Worm (Caenorhabditis elegans) whole organism, L4 larva: Measurements from ENCODE around the gene fbxc-21.

Experiments used
- aha-1 ChIP-seq: fragments of 150-350 bp; peaks from one replicate; lab custom pipeline; 2014; ENCODE audit warnings: missing biosample characterization, missing genetic modification characterization
- ces-1 ChIP-seq: fragments of 150-350 bp; sonication (generic microtip); optimal IDR thresholded peaks from 4 replicates; lab custom pipeline; 2014; ENCODE audit warnings: missing biosample characterization, missing genetic modification reagents, missing genetic modification characterization
- fos-1 ChIP-seq: fragments of 150-350 bp; optimal IDR thresholded peaks from 2 replicates; lab custom pipeline; 2014; ENCODE audit warnings: missing biosample characterization, missing genetic modification characterization
- lin-13 ChIP-seq: fragments of 150-350 bp; optimal IDR thresholded peaks from 2 replicates; lab custom pipeline; 2014; ENCODE audit warnings: missing biosample characterization, missing genetic modification reagents, missing genetic modification characterization
- mdl-1 ChIP-seq, 2 experiments: fragments of 150-350 bp in 1 of 2; sonication (generic microtip) in 1 of 2; optimal IDR thresholded peaks; 2 replicates each; lab custom pipeline; 2014 to 2017; ENCODE audit warnings: missing biosample characterization in 2 of 2, missing genetic modification characterization in 2 of 2
- rbr-2 ChIP-seq: sonication (generic microtip); optimal IDR thresholded peaks from 2 replicates; lab custom pipeline; 2016; ENCODE audit warnings: missing genotype, missing genetic modification characterization, missing compliant biosample characterization

ce11 chrII:1648768-1649167, 44.0 kb downstream of the fbxc-21 start, which contains the start of gene fbxb-21:
- TF ChIP-seq mdl-1 (tag; optimal IDR thresholded peaks at IDR 0.05; lab: Kevin White, UChicago) = no peak
- TF ChIP-seq aha-1 = no peak
- no peak for TF ChIP-seq ces-1 (GFP tag; lab: Kevin White, UChicago)
- no peak for TF ChIP-seq fos-1 (tag; lab: Kevin White, UChicago)
- no peak for TF ChIP-seq lin-13 (GFP tag; lab: Kevin White, UChicago)
- no peak for TF ChIP-seq rbr-2 (tag; lab: Kevin White, UChicago)
